Worm (Caenorhabditis elegans) whole organism, mixed stage, embryonic: ENCODE results near the gene hrg-6.
A peak's percentile ranks its signal among the peaks of the same experiment; 100 is the strongest.

Source experiments
- bed-3 ChIP-seq: fragments of 200-800 bp; sonication (Bioruptor generic); optimal IDR thresholded peaks from 3 replicates; lab custom pipeline; 2018; ENCODE audit warnings: mild to moderate bottlenecking, missing genetic modification characterization, moderate library complexity, missing compliant biosample characterization
- blmp-1 ChIP-seq: fragments of 150-350 bp; optimal IDR thresholded peaks from 2 replicates; lab custom pipeline; 2014; ENCODE audit warnings: missing biosample characterization, missing genetic modification characterization
- ceh-43 ChIP-seq: fragments of 200-800 bp; sonication (Bioruptor generic); optimal IDR thresholded peaks from 2 replicates; lab custom pipeline; 2018; ENCODE audit warnings: mild to moderate bottlenecking, missing genetic modification characterization, moderate library complexity, missing compliant biosample characterization
- ceh-83 ChIP-seq: fragments of 200-800 bp; sonication (Bioruptor generic); optimal IDR thresholded peaks from 2 replicates; lab custom pipeline; 2018; ENCODE audit warnings: mild to moderate bottlenecking, missing genetic modification characterization, missing compliant biosample characterization
- ces-1 ChIP-seq: fragments of 150-350 bp; optimal IDR thresholded peaks from 2 replicates; lab custom pipeline; 2014; ENCODE audit warnings: missing biosample characterization, missing genetic modification reagents, missing genetic modification characterization
- cnd-1 ChIP-seq: fragments of 200-800 bp; sonication (Bioruptor generic); optimal IDR thresholded peaks from 2 replicates; lab custom pipeline; 2018; ENCODE audit warnings: mild to moderate bottlenecking, missing genetic modification characterization, missing compliant biosample characterization
- drap-1 ChIP-seq: fragments of 200-800 bp; sonication (Bioruptor generic); optimal IDR thresholded peaks from 3 replicates; lab custom pipeline; 2018; ENCODE audit warnings: mild to moderate bottlenecking, missing genetic modification characterization, missing compliant biosample characterization
- elt-1 ChIP-seq: sonication (generic microtip); optimal IDR thresholded peaks from 2 replicates; lab custom pipeline; 2017; ENCODE audit warnings: missing genetic modification characterization, mild to moderate bottlenecking, missing compliant biosample characterization, antibody characterized with exemption, moderate library complexity, borderline replicate concordance; ENCODE audit not compliant: insufficient read depth
- elt-3 ChIP-seq: fragments of 150-350 bp; optimal IDR thresholded peaks from 2 replicates; lab custom pipeline; 2014; ENCODE audit warnings: missing biosample characterization, missing genetic modification characterization
- flh-1 ChIP-seq: fragments of 200-800 bp; sonication (Bioruptor generic); optimal IDR thresholded peaks from 2 replicates; lab custom pipeline; 2018; ENCODE audit warnings: mild to moderate bottlenecking, missing genetic modification characterization, moderate library complexity, missing compliant biosample characterization
- ham-2 ChIP-seq: fragments of 200-800 bp; sonication (Bioruptor generic); optimal IDR thresholded peaks from 2 replicates; lab custom pipeline; 2018; ENCODE audit warnings: mild to moderate bottlenecking, missing genetic modification characterization, missing compliant biosample characterization
- hlh-1 ChIP-seq: fragments of 150-350 bp; optimal IDR thresholded peaks from 2 replicates; lab custom pipeline; 2014; ENCODE audit warnings: missing biosample characterization, missing genetic modification reagents, missing genetic modification characterization
- lin-13 ChIP-seq: fragments of 150-350 bp; optimal IDR thresholded peaks from 2 replicates; lab custom pipeline; 2014; ENCODE audit warnings: missing biosample characterization, missing genetic modification characterization
- mab-5 ChIP-seq: fragments of 150-350 bp; optimal IDR thresholded peaks from 2 replicates; lab custom pipeline; 2014; ENCODE audit warnings: missing biosample characterization, missing genetic modification characterization
- mep-1 ChIP-seq: fragments of 150-350 bp; optimal IDR thresholded peaks from 2 replicates; lab custom pipeline; 2017; ENCODE audit warnings: missing biosample characterization, missing genetic modification reagents, missing genetic modification characterization, inconsistent platforms
- mls-2 ChIP-seq: sonication (generic microtip); optimal IDR thresholded peaks from 2 replicates; lab custom pipeline; 2016; ENCODE audit warnings: mild to moderate bottlenecking, missing genetic modification characterization, moderate library complexity, missing compliant biosample characterization
- nhr-12 ChIP-seq: fragments of 150-350 bp; optimal IDR thresholded peaks from 2 replicates; lab custom pipeline; 2014; ENCODE audit warnings: missing biosample characterization, missing genetic modification characterization
- nhr-2 ChIP-seq: fragments of 150-350 bp; optimal IDR thresholded peaks from 2 replicates; lab custom pipeline; 2014; ENCODE audit warnings: missing biosample characterization, missing genetic modification characterization
- nhr-237 ChIP-seq: fragments of 150-350 bp; optimal IDR thresholded peaks from 2 replicates; lab custom pipeline; 2014; ENCODE audit warnings: missing biosample characterization, missing genetic modification characterization
- nhr-28 ChIP-seq: fragments of 150-350 bp; optimal IDR thresholded peaks from 2 replicates; lab custom pipeline; 2014; ENCODE audit warnings: missing biosample characterization, missing genetic modification characterization
- nhr-76 ChIP-seq: sonication (generic microtip); optimal IDR thresholded peaks from 2 replicates; lab custom pipeline; 2017; ENCODE audit warnings: missing biosample characterization, missing genetic modification characterization
- pha-4 ChIP-seq: fragments of 150-350 bp; optimal IDR thresholded peaks from 2 replicates; lab custom pipeline; 2018; ENCODE audit warnings: missing biosample characterization, missing genetic modification reagents, missing genetic modification characterization
- sem-2 ChIP-seq: fragments of 200-800 bp; sonication (Bioruptor generic); optimal IDR thresholded peaks from 2 replicates; lab custom pipeline; 2018; ENCODE audit warnings: mild to moderate bottlenecking, missing genetic modification characterization, missing compliant biosample characterization
- sptf-1 ChIP-seq: sonication (generic microtip); optimal IDR thresholded peaks from 2 replicates; lab custom pipeline; 2017; ENCODE audit warnings: mild to moderate bottlenecking, missing genetic modification characterization, moderate library complexity, missing compliant biosample characterization
- unc-120 ChIP-seq: sonication (generic microtip); optimal IDR thresholded peaks from 2 replicates; lab custom pipeline; 2017; ENCODE audit warnings: missing genetic modification characterization, missing compliant biosample characterization; ENCODE audit not compliant: poor library complexity, severe bottlenecking
- unc-39 ChIP-seq: fragments of 150-350 bp; optimal IDR thresholded peaks from 2 replicates; lab custom pipeline; 2014; ENCODE audit warnings: missing biosample characterization, missing genetic modification characterization
- unc-62 ChIP-seq: fragments of 150-350 bp; optimal IDR thresholded peaks from 2 replicates; lab custom pipeline; 2014; ENCODE audit warnings: missing biosample characterization, missing genetic modification reagents, missing genetic modification characterization
- zip-8 ChIP-seq: fragments of 150-350 bp; optimal IDR thresholded peaks from 2 replicates; lab custom pipeline; 2014; ENCODE audit warnings: missing biosample characterization, missing genetic modification characterization
- ztf-11 ChIP-seq: fragments of 150-350 bp; optimal IDR thresholded peaks from 2 replicates; lab custom pipeline; 2014; ENCODE audit warnings: missing biosample characterization, missing genetic modification characterization

Gene hrg-6

DNA sequence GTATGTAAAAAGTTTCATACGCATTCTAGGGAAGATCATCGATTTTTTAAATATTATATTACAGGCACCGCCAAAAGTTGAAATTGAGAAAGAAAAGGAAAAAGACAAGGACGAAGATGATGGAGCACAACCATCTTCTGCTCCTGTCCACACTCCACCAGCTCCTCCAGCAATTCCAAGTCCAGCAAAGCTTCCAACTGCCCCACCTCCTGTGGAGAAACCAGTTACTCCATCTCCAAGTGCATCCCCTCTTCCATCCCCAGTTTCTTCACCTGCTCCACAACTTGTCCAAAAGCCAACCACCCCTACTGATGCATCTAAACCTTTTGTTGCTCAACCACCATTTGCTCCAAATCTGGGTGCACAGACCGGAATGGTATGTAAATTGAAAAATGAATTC is 19.6 kb downstream of the hrg-6 start:
- no peak for TF ChIP-seq mls-2 (tag; lab: Kevin White, UChicago)
- TF ChIP-seq mep-1 (tag; lab: Kevin White, UChicago) = no peak
- TF ChIP-seq nhr-28 (tag; lab: Kevin White, UChicago) = no peak
- TF ChIP-seq flh-1 (GFP tag; lab: Kevin White, UChicago) = no peak
- TF ChIP-seq ces-1 (GFP tag; lab: Kevin White, UChicago) = no peak

DNA sequence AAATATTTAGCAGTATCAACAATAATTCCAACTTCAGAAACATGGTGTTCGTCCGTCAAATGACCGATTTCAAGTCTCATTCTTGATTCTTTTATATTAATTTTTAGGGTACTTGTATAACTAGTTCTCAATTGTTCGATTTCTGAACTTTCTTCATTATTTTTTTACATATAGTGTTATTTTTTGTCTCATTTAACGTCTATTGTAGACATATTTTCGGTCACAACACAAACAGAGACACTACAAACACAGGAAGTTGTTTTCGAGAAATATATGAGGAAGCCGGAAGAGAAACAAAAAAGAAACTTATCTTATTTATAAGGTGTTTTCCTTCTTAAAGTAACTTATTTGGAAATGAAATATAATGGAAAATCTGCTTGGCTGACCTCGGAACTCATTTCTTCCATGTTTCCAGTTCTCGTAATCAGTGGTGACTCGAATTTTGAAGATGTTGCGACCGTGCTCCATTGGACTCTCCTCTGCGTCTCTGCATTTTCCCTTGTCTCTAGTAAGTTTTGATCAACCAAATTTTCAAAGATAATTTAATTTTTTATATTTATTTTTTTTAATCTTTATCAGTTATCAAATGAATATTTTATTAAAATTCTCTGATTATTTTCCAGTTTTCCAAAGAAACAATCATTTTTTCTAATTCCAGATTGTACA is 21.4 kb downstream of the hrg-6 start, which contains the start of the genes F36H1.12 and lin-3:
TSS of gene F36H1.12 (minus strand) at position 51 of the 666 bp plus-strand sequence.
TSS of gene lin-3 (plus strand) at position 657 of the 666 bp plus-strand sequence.
- TF ChIP-seq nhr-28 (tag; lab: Kevin White, UChicago) (no peak), unc-39 (tag; lab: Kevin White, UChicago) (no peak), ceh-83 (GFP tag; lab: Kevin White, UChicago) (no peak), unc-62 (GFP tag; lab: Kevin White, UChicago) (no peak), bed-3 (no peak), mab-5 (no peak), sptf-1 (no peak), elt-3 (tag; lab: Kevin White, UChicago) (no peak), flh-1 (GFP tag; lab: Kevin White, UChicago) (no peak), mls-2 (tag; lab: Kevin White, UChicago) (no peak), sem-2 (GFP tag; lab: Kevin White, UChicago) (no peak), elt-1 (tag; lab: Kevin White, UChicago) (no peak), ces-1 (GFP tag; lab: Kevin White, UChicago) (no peak)
- TF ChIP-seq, all 35 proteins: peak for 0

DNA sequence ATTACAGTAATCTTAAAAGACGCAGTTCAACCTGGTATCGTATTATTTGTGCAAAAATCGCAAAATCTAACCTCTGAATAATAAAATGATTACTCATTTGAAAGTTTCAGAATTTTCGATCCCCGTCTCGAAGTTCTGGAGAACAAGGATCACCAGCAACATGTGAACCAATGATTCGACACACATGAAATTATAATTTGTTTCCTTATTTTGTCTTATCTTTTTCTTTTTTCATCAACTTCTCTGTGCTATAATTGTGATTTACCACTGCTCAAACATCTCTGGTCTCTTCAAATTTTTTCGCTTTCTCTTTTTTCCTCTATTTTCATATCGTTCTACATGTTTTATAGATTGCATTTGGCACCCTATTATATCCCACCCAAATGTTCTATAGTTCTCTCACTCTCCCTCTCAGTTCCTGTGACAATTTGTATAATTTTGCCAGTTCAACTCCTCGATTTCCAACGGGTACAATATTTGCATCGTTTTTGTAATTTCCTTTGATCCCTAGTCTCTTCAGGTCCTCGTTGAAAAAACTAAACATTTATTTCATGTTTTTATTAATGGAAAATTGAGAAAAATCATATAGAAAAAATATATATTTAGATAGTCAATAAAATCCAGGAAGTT is 30.7 kb downstream of the hrg-6 start:
- TF ChIP-seq blmp-1 (no peak), zip-8 (tag; lab: Kevin White, UChicago) (no peak), mls-2 (tag; lab: Kevin White, UChicago) (no peak), mep-1 (tag; lab: Kevin White, UChicago) (no peak), sem-2 (GFP tag; lab: Kevin White, UChicago) (no peak), nhr-2 (tag; lab: Kevin White, UChicago) (no peak), ztf-11 (no peak), sptf-1 (no peak), ham-2 (no peak), elt-3 (tag; lab: Kevin White, UChicago) (no peak), pha-4 (no peak), nhr-76 (tag; lab: Kevin White, UChicago) (no peak), unc-62 (GFP tag; lab: Kevin White, UChicago) (no peak), bed-3 (no peak), flh-1 (GFP tag; lab: Kevin White, UChicago) (no peak), lin-13 (tag; lab: Kevin White, UChicago) (no peak), nhr-237 (no peak), hlh-1 (tag; lab: Kevin White, UChicago) (no peak), nhr-12 (tag; lab: Kevin White, UChicago) (no peak)

DNA sequence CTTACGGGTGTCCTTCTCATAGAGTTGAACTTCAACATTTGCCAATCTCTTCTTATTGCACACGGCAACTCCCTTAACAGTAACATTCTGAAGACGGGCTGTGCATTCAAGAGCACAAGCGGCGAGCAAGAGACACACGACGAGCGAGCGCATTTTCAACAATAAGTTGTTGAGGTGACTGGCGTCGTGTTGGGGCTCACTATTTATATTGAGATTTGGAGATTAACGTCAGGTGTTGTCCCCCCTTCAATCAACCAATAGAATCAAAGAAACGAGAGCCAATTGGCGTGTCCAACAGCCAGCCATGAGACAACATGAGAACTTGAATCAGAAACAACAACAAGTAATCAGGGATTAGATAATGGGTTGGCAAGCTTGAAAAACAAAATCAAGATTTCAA is 31.6 kb downstream of the hrg-6 start, which contains the start of gene ttr-16:
TSS of gene ttr-16 (minus strand) at position 176 of the 400 bp plus-strand sequence.
- TF ChIP-seq mls-2 (tag; lab: Kevin White, UChicago) (no peak), hlh-1 (tag; lab: Kevin White, UChicago) (peak; percentile 97), nhr-12 (tag; lab: Kevin White, UChicago) (no peak), ceh-43 (GFP tag; lab: Kevin White, UChicago) (no peak), nhr-237 (no peak), unc-62 (GFP tag; lab: Kevin White, UChicago) (peak; percentile 80), sem-2 (GFP tag; lab: Kevin White, UChicago) (no peak), pha-4 (no peak), lin-13 (tag; lab: Kevin White, UChicago) (no peak), mab-5 (no peak), drap-1 (GFP tag; lab: Kevin White, UChicago) (no peak), unc-120 (tag; lab: Kevin White, UChicago) (peak; percentile 59)

- TF ChIP-seq cnd-1 (tag; lab: Kevin White, UChicago) (no peak), bed-3 (no peak), zip-8 (tag; lab: Kevin White, UChicago) (no peak), unc-62 (GFP tag; lab: Kevin White, UChicago) (peak; percentile 52), hlh-1 (tag; lab: Kevin White, UChicago) (no peak), mls-2 (tag; lab: Kevin White, UChicago) (no peak)
- TF ChIP-seq, all 35 proteins: peak for 1
Measured at ce11 chrIV:11067003-11067402, 34.6 kb downstream of the hrg-6 start, which contains the start of gene ttr-17. TSS of gene ttr-17 (minus strand) at chrIV:11067026.
